Fruit fly (Drosophila melanogaster) whole organism, adult: ENCODE measurements around the gene CG17562.

Experiments
- CG12768 ChIP-seq: fragments of 200-800 bp; sonication (Bioruptor generic); optimal IDR thresholded peaks from 2 replicates; lab custom pipeline; 2017; ENCODE audit warnings: missing biosample characterization, missing genetic modification characterization, mild to moderate bottlenecking, moderate library complexity, missing genetic modification reagents
- CG33017 ChIP-seq: fragments of 200-800 bp; sonication (Bioruptor generic); optimal IDR thresholded peaks from 2 replicates; lab custom pipeline; 2018; ENCODE audit warnings: missing biosample characterization, mild to moderate bottlenecking, missing genetic modification characterization, moderate library complexity
- CG5204 ChIP-seq: fragments of 200-800 bp; sonication (Bioruptor generic); optimal IDR thresholded peaks from 2 replicates; lab custom pipeline; 2016; ENCODE audit warnings: missing biosample characterization, missing genetic modification characterization
- Clk ChIP-seq: fragments of 200-800 bp; sonication (Bioruptor generic); optimal IDR thresholded peaks from 2 replicates; lab custom pipeline; 2017; ENCODE audit warnings: missing biosample characterization, missing genetic modification characterization
- Mnt ChIP-seq: fragments of 200-800 bp; sonication (Bioruptor generic); optimal IDR thresholded peaks from 2 replicates; lab custom pipeline; 2016; ENCODE audit warnings: missing biosample characterization, mild to moderate bottlenecking, missing genetic modification characterization
- cic ChIP-seq: fragments of 200-800 bp; sonication (Bioruptor generic); optimal IDR thresholded peaks from 2 replicates; lab custom pipeline; 2017; ENCODE audit warnings: missing biosample characterization, mild to moderate bottlenecking, missing genetic modification characterization, moderate library complexity
- tj ChIP-seq: fragments of 200-800 bp; sonication (Bioruptor generic); optimal IDR thresholded peaks from 3 replicates; lab custom pipeline; 2017; ENCODE audit warnings: missing biosample characterization, mild to moderate bottlenecking, missing genetic modification characterization, moderate library complexity

dm6 chr3R:16650950-16651349 is 35.8 kb downstream of the CG17562 start, which contains the start of gene Mettl4:
- no peak for TF ChIP-seq tj (GFP tag; lab: Kevin White, UChicago)
- TF ChIP-seq CG5204: no peak
- no peak for TF ChIP-seq CG33017
- no peak for TF ChIP-seq cic (GFP tag; lab: Kevin White, UChicago)
- no peak for TF ChIP-seq CG12768 (GFP tag; lab: Kevin White, UChicago)
- TF ChIP-seq Clk (GFP tag; lab: Kevin White, UChicago): no peak
- no peak for TF ChIP-seq Mnt (GFP tag; lab: Kevin White, UChicago)
